Worm (Caenorhabditis elegans) whole organism, L2 larva: ENCODE measurements around the gene C11G10.1.

ENCODE experiments used
- ama-1 ChIP-seq: fragments of 150-350 bp; optimal IDR thresholded peaks from 2 replicates; lab custom pipeline; 2018; ENCODE audit warnings: inconsistent platforms
- ceh-82 ChIP-seq: fragments of 150-350 bp; optimal IDR thresholded peaks from 2 replicates; lab custom pipeline; 2014; ENCODE audit warnings: missing biosample characterization, missing genetic modification characterization
- elt-3 ChIP-seq: sonication (generic microtip); optimal IDR thresholded peaks from 2 replicates; lab custom pipeline; 2017; ENCODE audit warnings: missing biosample characterization, missing genetic modification characterization
- mdl-1 ChIP-seq, 2 experiments: fragments of 150-350 bp in 1 of 2; sonication (generic microtip) in 1 of 2; optimal IDR thresholded peaks; 2 replicates each; lab custom pipeline; 2017; ENCODE audit warnings: missing biosample characterization in 2 of 2, missing genetic modification characterization in 2 of 2
- nhr-25 ChIP-seq: fragments of 150-350 bp; sonication (generic microtip); optimal IDR thresholded peaks from 3 replicates; lab custom pipeline; 2014; ENCODE audit warnings: missing biosample characterization, missing genetic modification characterization
- peb-1 ChIP-seq: fragments of 150-350 bp; optimal IDR thresholded peaks from 2 replicates; lab custom pipeline; 2014; ENCODE audit warnings: missing biosample characterization, missing genetic modification characterization
- sem-4 ChIP-seq: fragments of 150-350 bp; optimal IDR thresholded peaks from 2 replicates; lab custom pipeline; 2014; ENCODE audit warnings: missing biosample characterization, missing genetic modification reagents, missing genetic modification characterization
- snpc-4 ChIP-seq: fragments of 150-350 bp; optimal IDR thresholded peaks from 2 replicates; lab custom pipeline; 2014; ENCODE audit warnings: missing biosample characterization, missing genetic modification characterization
- unc-39 ChIP-seq: fragments of 150-350 bp; optimal IDR thresholded peaks from 2 replicates; lab custom pipeline; 2014; ENCODE audit warnings: missing biosample characterization, missing genetic modification characterization
- unc-62 ChIP-seq: fragments of 150-350 bp; optimal IDR thresholded peaks from 2 replicates; lab custom pipeline; 2014; ENCODE audit warnings: missing biosample characterization, missing genetic modification reagents, missing genetic modification characterization
- ztf-11 ChIP-seq: sonication (generic microtip); optimal IDR thresholded peaks from 2 replicates; lab custom pipeline; 2017; ENCODE audit warnings: missing biosample characterization, missing genetic modification characterization
- ztf-4 ChIP-seq: fragments of 150-350 bp; optimal IDR thresholded peaks from 2 replicates; lab custom pipeline; 2014; ENCODE audit warnings: missing biosample characterization, missing genetic modification characterization

DNA sequence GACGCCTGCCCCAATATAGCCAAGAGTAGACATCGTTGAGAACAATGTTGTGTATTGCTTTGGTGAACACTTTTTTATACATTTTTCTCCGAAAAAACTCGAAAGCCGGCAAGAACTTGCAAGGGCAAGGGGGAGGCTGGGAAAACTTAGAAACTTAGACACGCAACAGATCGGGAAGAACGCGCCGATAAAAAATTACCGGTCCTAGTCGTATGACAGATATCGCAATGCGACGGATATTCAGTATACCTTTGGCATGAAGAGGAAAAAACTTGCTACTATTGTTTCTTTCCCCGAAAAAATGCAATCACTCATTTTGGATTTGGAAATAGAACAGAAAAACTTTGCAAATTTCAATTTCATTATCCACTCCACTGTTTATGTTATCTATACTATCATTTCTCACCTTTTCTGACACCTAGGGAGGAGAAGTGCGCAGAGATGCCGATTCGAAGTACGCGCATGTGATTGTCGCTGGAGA lies 17.9 kb upstream of the C11G10.1 start, which contains the start of gene col-41:
- TF ChIP-seq ama-1 (lab: Kevin White, UChicago), result no peak
- no peak for TF ChIP-seq mdl-1 (tag; optimal IDR thresholded peaks at IDR 0.05; lab: Kevin White, UChicago)
- TF ChIP-seq unc-39 (tag; lab: Kevin White, UChicago), result no peak
- no peak for TF ChIP-seq snpc-4 (tag; lab: Kevin White, UChicago)
- no peak for TF ChIP-seq elt-3 (tag; lab: Kevin White, UChicago)
- TF ChIP-seq ztf-11 (tag; lab: Kevin White, UChicago), result no peak
- no peak for TF ChIP-seq unc-62 (GFP tag; lab: Kevin White, UChicago)
- TF ChIP-seq nhr-25, result peak; percentile 29
- no peak for TF ChIP-seq peb-1 (tag; lab: Kevin White, UChicago)
- TF ChIP-seq ceh-82 (tag; lab: Kevin White, UChicago), result no peak
- TF ChIP-seq sem-4, result no peak
- TF ChIP-seq ztf-4 (tag; lab: Kevin White, UChicago), result no peak
